Fruit fly (Drosophila melanogaster): Measurements from ENCODE around the gene CG18493.

The CG18493 gene

DNA sequence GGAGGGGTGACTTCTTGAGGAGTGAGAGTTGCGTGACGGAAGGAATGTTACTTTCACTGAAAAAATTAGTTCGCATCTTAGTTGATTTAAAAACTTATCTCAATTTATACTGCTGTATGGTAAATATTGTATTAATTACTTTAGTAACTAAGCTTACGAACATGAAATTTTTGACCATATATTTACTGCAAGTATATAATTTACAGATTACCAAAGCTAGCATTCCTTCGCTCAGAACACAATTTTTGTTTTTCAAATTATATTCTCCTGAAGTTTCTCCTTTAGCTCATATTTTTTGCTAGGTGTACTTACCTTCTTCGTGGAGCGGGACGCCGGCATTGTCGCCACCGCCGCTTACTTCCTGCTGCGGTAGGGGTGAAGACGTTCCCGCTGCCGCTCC lies 19.4 kb upstream of the CG18493 start:
- TF ChIP-seq ttk (optimal IDR thresholded peaks at IDR 0.05) (no peak), h (optimal IDR thresholded peaks at IDR 0.05) (no peak), Sin3A (optimal IDR thresholded peaks at IDR 0.05) (no peak), insv (optimal IDR thresholded peaks at IDR 0.05) (no peak), psq (optimal IDR thresholded peaks at IDR 0.05) (no peak), Myc (optimal IDR thresholded peaks at IDR 0.05) (no peak)

DNA sequence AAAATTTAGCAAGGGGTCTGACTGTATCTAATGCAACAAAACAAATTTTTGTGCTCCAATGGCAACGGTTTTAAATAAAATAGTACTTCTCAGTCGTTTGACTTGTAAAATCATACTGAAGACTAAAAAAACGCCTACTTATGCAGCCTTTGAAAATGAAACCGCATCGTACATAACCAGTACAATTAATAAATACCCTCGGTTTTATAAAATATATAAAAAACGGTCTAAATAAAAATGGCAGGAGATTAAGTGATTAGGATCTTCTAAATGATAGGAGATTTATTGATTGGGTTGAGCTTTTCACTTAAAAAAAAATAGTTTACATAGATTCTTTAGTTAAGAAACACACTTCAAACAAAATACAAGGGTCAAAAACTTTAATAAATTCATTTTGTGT lies 15.4 kb upstream of the CG18493 start, which contains the start of gene CG3581:
TSS of gene CG3581 (minus strand) at position 101 of the 400 bp plus-strand sequence.
- TF ChIP-seq insv (optimal IDR thresholded peaks at IDR 0.05): no peak

DNA sequence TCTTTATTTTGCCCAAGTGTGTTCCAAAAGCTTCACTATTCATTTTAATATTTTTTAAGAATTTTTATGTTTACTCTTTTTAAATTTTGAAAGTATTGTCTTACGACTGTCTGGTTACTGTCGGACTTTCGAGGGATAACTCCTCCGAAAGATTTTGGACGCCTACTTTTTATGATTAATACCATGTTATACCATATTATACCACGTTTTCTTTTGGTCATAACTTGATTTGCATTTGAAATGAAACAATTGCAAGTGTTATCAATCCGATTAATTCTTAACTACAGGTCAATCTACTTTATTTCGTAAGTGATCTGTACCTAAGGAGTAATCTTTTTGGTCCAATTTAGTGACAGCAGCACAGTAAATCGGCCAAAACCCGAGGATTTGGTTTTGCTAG lies 14.1 kb upstream of the CG18493 start, which contains the start of gene CG31404:
TSS of gene CG31404 (minus strand) at position 101 of the 400 bp plus-strand sequence.
- TF ChIP-seq ttk (optimal IDR thresholded peaks at IDR 0.05) (no peak), insv (optimal IDR thresholded peaks at IDR 0.05) (no peak)

DNA sequence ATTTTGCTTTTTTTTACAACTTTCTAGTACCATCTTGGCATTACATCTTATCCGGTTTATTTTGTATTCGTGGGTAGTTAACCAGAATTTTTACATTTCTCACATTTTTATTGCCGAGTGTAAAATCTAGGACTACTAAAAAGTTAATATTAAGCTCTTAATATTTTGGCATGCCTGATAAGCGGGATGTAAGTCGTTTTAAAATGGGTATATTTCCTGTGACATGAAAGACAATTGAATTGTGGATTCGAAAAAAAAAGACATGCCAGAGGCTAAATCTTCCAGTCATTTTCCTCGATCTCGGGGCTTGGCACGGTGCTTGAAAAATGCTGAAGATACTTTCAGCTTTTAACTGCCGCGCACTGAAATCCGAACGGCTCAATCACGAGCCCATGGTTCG lies 12.9 kb upstream of the CG18493 start, which contains the start of gene CG31245:
TSS of gene CG31245 (minus strand) at position 101 of the 400 bp plus-strand sequence.
- no peak for TF ChIP-seq insv (optimal IDR thresholded peaks at IDR 0.05)

DNA sequence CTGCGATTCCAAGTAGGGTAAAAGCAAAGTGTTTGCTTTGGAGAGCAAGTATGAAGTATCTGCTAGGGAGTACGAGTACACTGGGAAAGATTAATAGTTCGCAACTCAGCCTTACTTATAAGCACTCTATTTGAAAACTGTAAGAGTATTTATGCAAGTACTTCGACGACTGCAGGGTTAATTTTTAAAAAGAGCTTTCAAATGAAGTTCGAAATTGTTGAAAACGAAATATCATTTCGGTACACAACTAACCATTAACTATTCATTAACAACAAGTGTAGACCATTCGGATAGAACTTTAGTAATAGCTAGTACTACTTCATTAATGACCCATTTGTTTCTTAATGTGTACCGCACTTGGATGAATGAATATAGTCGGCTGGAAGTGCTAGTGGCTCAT lies 6.8 kb upstream of the CG18493 start:
- TF ChIP-seq ttk (optimal IDR thresholded peaks at IDR 0.05) (no peak), insv (optimal IDR thresholded peaks at IDR 0.05) (no peak), h (optimal IDR thresholded peaks at IDR 0.05) (no peak), psq (optimal IDR thresholded peaks at IDR 0.05) (no peak), Myc (optimal IDR thresholded peaks at IDR 0.05) (no peak), Sin3A (optimal IDR thresholded peaks at IDR 0.05) (no peak)

DNA sequence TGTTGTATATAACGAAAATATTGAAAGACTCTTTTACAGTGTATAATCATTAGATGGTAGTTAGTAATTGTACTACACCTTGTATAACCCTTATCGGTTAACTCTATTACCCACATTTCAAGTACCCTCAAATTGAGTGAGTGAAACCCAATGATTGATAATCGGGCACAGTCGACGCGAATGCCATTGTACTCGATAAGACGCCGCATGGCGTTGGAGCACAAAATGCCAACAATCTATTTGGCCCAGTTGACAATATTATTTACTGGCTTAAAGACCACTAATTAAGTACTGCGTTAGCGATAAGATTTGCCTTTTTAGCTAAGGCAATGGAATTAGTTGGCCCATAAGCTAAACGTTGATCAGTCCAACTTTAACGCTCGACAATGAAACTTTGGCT lies 2.5 kb upstream of the CG18493 start, which contains the start of gene CG3734:
TSS of gene CG3734 (plus strand) at position 254 of the 400 bp plus-strand sequence.
- TF ChIP-seq h (optimal IDR thresholded peaks at IDR 0.05): no peak
- no peak for TF ChIP-seq insv (optimal IDR thresholded peaks at IDR 0.05)
- no peak for TF ChIP-seq Myc (optimal IDR thresholded peaks at IDR 0.05)
- TF ChIP-seq ttk (optimal IDR thresholded peaks at IDR 0.05): no peak
- no peak for TF ChIP-seq Sin3A (optimal IDR thresholded peaks at IDR 0.05)
- TF ChIP-seq psq (optimal IDR thresholded peaks at IDR 0.05): no peak

DNA sequence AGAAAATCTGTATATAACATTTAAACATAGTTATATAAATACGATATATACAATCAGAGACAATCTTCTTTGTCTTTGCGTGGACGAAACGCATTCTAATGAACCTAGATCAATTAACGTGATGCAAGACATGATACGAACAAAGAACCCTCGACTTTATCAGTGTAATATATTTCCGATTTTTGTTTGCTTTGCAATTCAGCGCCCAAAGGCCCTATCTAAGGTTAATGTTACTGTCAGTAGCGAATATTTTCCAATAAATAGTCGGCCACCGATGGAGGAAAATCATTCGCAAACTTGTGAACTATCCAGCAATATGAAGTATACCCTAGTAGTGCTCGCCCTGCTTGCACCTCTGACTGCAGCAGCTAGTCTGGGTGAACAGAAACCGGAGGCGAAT lies 3.0 kb downstream of the CG18493 start, which contains the start of gene CG3739:
TSS of gene CG3739 (plus strand) at position 301 of the 400 bp plus-strand sequence.
- TF ChIP-seq psq (optimal IDR thresholded peaks at IDR 0.05) (no peak), insv (optimal IDR thresholded peaks at IDR 0.05) (no peak), ttk (optimal IDR thresholded peaks at IDR 0.05) (no peak), Myc (optimal IDR thresholded peaks at IDR 0.05) (no peak), h (optimal IDR thresholded peaks at IDR 0.05) (no peak), Sin3A (optimal IDR thresholded peaks at IDR 0.05) (no peak)

DNA sequence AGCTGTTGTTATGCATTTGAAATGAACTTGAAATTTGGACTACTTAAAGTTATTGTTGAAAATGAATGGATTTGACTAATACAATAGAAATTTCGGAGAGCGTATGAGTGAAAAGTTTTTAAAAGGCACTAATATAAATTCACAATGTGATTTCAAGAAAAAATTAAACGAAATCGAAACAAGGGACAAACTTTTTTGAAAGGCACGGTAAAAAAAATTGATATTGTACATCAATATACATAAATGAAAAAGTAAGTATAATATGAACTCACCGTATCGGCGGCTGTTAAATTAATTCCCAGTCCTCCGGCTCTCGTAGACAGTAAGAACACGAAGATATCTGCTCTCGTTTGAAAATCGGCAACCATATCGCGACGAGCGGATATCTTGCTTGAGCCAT lies 8.4 kb downstream of the CG18493 start, which contains the start of gene CG31244:
TSS of gene CG31244 (minus strand) at position 101 of the 400 bp plus-strand sequence.
- no peak for TF ChIP-seq psq (optimal IDR thresholded peaks at IDR 0.05)

DNA sequence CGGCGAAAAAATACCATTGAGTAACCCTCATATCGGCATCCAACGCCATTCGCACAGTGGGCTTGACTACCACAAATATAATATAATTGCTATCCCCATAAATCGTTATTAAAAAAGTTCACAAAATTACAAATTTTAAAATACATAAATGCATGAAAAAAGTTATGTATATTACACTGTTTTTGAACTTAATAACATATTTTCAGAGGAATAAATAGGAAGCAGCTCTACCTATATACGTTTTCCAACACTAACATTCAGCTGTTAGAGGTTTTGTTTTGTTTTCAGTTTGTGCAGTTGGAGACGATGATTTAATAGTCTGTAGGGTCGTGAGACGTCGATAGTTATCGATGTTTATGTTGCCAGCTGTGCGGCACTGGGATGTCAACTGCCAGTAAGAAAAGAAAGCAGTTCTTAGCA lies 13.0 kb downstream of the CG18493 start, which contains the start of the genes Ino80 and Aptx:
TSS of gene Ino80 (minus strand) at position 58 of the 420 bp plus-strand sequence.
TSS of gene Aptx (plus strand) at position 360 of the 420 bp plus-strand sequence.
- TF ChIP-seq Myc (optimal IDR thresholded peaks at IDR 0.05): no peak
- TF ChIP-seq h (optimal IDR thresholded peaks at IDR 0.05): no peak
- no peak for TF ChIP-seq psq (optimal IDR thresholded peaks at IDR 0.05)
- TF ChIP-seq Sin3A (optimal IDR thresholded peaks at IDR 0.05): no peak
- TF ChIP-seq ttk (optimal IDR thresholded peaks at IDR 0.05): no peak
- TF ChIP-seq insv (optimal IDR thresholded peaks at IDR 0.05): no peak

DNA sequence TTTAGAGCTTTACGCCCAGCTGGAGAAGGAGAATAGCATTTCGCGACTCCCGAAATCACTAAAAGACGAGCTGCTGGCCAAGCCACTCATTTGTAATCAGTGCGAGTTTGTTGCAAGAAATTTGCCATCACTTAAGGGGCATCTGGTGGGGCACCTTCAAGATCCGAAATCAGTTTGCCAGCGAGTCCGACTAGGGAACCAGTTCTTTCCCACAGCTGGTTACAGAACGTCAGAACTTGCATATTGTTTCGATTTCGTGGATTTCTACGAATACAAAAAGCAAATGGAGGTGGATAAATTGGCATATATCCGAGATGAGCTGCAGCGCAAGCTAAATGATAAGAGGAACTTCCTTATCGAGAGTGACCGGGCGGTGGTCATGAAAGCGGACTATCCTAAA lies 14.2 kb downstream of the CG18493 start:
- TF ChIP-seq Myc (optimal IDR thresholded peaks at IDR 0.05) (no peak), insv (optimal IDR thresholded peaks at IDR 0.05) (no peak), h (optimal IDR thresholded peaks at IDR 0.05) (no peak), ttk (optimal IDR thresholded peaks at IDR 0.05) (no peak), psq (optimal IDR thresholded peaks at IDR 0.05) (no peak), Sin3A (optimal IDR thresholded peaks at IDR 0.05) (no peak)

DNA sequence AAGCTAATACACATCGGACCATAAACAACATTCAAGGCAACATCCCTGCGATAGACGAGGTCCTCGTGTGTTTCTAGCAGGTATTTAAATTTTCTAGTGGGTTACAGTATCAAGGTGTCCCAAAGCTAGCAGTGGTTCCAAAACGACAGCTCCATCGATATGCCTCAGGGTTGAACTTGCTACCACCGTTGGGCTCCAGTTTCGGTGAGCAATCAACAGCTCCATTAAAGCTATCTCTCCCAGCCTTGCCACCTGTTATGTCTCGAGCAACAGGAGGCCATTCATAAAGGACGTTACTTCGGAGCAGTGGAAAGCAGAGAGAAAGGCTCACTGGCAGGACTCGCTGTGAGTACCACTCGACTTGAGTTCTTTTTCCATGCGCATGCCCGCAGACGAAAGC lies 16.8 kb downstream of the CG18493 start:
- TF ChIP-seq Myc (optimal IDR thresholded peaks at IDR 0.05): no peak
- TF ChIP-seq psq (optimal IDR thresholded peaks at IDR 0.05): no peak
- TF ChIP-seq Sin3A (optimal IDR thresholded peaks at IDR 0.05): no peak
- no peak for TF ChIP-seq ttk (optimal IDR thresholded peaks at IDR 0.05)
- TF ChIP-seq h (optimal IDR thresholded peaks at IDR 0.05): no peak
- TF ChIP-seq insv (optimal IDR thresholded peaks at IDR 0.05): no peak

DNA sequence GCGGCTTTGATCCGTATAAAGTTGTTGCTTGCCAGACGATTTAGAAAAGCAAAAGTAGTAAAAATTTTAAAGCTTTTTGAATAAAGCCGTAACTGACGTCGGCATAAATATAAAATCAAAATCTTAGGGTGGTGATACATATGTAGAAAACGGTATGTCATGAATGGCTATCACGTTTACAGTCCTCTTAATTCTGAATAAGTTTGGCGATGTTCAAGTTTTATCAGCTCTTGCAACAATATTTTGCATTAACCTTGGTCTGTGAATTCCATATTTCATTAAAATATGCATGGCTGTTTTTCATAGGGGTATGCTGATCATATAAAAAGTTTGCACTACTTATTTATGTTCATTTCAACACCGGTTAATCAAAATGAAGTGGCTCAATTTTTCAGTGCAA lies 18.5 kb downstream of the CG18493 start, which contains the start of gene CG11626:
TSS of gene CG11626 (plus strand) at position 301 of the 400 bp plus-strand sequence.
- TF ChIP-seq ttk (optimal IDR thresholded peaks at IDR 0.05) (no peak), insv (optimal IDR thresholded peaks at IDR 0.05) (no peak), Myc (optimal IDR thresholded peaks at IDR 0.05) (no peak), h (optimal IDR thresholded peaks at IDR 0.05) (no peak), psq (optimal IDR thresholded peaks at IDR 0.05) (no peak), Sin3A (optimal IDR thresholded peaks at IDR 0.05) (no peak)

DNA sequence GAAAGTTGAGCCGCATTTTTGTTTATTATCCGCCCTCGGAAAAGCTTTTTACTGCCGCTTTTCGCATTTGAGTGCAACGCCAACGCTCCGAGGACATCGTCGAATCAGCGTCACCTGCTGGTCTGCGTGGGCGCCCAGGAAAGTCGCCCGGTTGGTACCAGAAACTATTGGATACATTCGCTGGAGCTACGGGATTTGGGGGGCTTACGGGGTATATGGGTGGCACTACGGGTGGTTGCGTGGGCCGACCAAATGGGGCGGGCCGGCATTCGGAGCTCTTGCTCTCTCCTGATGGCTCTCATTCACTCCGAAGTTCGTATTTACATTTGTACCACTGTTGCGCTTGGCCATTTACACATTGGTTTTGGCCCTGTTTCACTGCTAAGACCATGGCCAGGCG lies 21.3 kb downstream of the CG18493 start:
- TF ChIP-seq Sin3A (optimal IDR thresholded peaks at IDR 0.05): no peak
- TF ChIP-seq ttk (optimal IDR thresholded peaks at IDR 0.05): no peak
- TF ChIP-seq h (optimal IDR thresholded peaks at IDR 0.05): no peak
- no peak for TF ChIP-seq insv (optimal IDR thresholded peaks at IDR 0.05)
- TF ChIP-seq psq (optimal IDR thresholded peaks at IDR 0.05): no peak
- TF ChIP-seq Myc (optimal IDR thresholded peaks at IDR 0.05): no peak

Data from Kc167 (cell line).